Worm (Caenorhabditis elegans) whole organism, midembryonic: Measurements from ENCODE around the gene T16H12.9.

ENCODE experiments used
- T22C8.4 ChIP-seq: fragments of 200-800 bp; sonication (Bioruptor generic); IDR thresholded peaks from 2 replicates; pipeline ENCODE4 v1.3.6; 2022; ENCODE audit warnings: missing genetic modification characterization, missing compliant biosample characterization
- cog-1 ChIP-seq: sonication (generic microtip); optimal IDR thresholded peaks from 2 replicates; lab custom pipeline; 2016; ENCODE audit warnings: missing genetic modification characterization, missing compliant biosample characterization
- flt-1 ChIP-seq: fragments of 200-800 bp; sonication (Bioruptor generic); IDR thresholded peaks from 2 replicates; pipeline ENCODE4 v1.3.6; 2022; ENCODE audit warnings: missing genetic modification characterization, missing compliant biosample characterization
- klf-2 ChIP-seq: fragments of 200-800 bp; sonication (Bioruptor generic); conservative IDR thresholded peaks from 2 replicates; pipeline ENCODE4 v1.3.6; 2022; ENCODE audit warnings: missing genetic modification reagents, missing genetic modification characterization, missing compliant biosample characterization
- med-1 ChIP-seq: sonication (generic microtip); optimal IDR thresholded peaks from 2 replicates; lab custom pipeline; 2017; ENCODE audit warnings: missing genetic modification characterization, mild to moderate bottlenecking, missing compliant biosample characterization, antibody characterized with exemption, missing genetic modification reagents; ENCODE audit not compliant: insufficient read depth
- ref-1 ChIP-seq: fragments of 200-800 bp; sonication (Bioruptor generic); conservative IDR thresholded peaks from 2 replicates; pipeline ENCODE4 v1.3.6; 2022; ENCODE audit warnings: missing genetic modification reagents, missing genetic modification characterization, missing compliant biosample characterization
- tab-1 ChIP-seq: fragments of 200-800 bp; sonication (Bioruptor generic); IDR thresholded peaks from 2 replicates; pipeline ENCODE4 v1.3.6; 2022; ENCODE audit warnings: missing genetic modification characterization, missing compliant biosample characterization
- ztf-23 ChIP-seq: fragments of 200-800 bp; sonication (Bioruptor generic); IDR thresholded peaks from 2 replicates; pipeline ENCODE4 v1.3.6; 2022; ENCODE audit warnings: missing genetic modification reagents, missing genetic modification characterization, missing compliant biosample characterization
- ztf-29 ChIP-seq: fragments of 200-800 bp; sonication (Bioruptor generic); IDR thresholded peaks from 2 replicates; pipeline ENCODE4 v1.3.6; 2022; ENCODE audit warnings: missing genetic modification reagents, missing genetic modification characterization, missing compliant biosample characterization

T16H12.9 gene

ce11 chrIII:10136778-10137177 lies 27.7 kb downstream of the T16H12.9 start, which contains the start of gene ZK1128.7:
Gene ZK1128.7, plus strand, starts transcription at chrIII:10137006.
- TF ChIP-seq tab-1 (GFP tag; lab: Robert Waterston, UW), result no peak
- no peak for TF ChIP-seq med-1 (GFP tag; lab: Kevin White, UChicago)
- TF ChIP-seq ztf-23 (GFP tag; lab: Robert Waterston, UW), result no peak

DNA sequence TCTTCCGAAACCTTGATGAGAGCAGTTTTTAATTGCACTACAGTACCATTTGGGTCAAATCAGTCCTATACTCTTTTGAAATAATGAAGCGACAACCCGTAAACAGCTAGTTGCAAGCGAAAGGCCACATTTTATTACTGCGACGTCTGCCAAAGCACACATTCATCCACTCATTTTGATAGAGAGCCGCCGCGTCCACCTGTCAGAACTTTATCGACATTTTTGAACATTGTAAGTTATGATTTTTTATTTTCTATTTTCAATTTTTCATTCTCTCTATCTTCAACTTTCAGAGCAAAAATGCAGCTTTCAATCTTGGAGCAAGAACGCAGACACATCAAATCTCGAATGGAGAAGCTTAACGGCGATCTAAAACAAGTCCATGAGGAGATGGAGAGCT lies 31.6 kb downstream of the T16H12.9 start, which contains the start of gene K08E5.6:
Gene K08E5.6 (plus strand): TSS at position 301 of the 400 bp plus-strand sequence.
- TF ChIP-seq flt-1 (GFP tag; lab: Robert Waterston, UW) (no peak), T22C8.4 (GFP tag; lab: Robert Waterston, UW) (no peak)

- no peak for TF ChIP-seq ztf-23 (GFP tag; lab: Robert Waterston, UW)
- TF ChIP-seq klf-2 (GFP tag; lab: Robert Waterston, UW), result no peak
- no peak for TF ChIP-seq flt-1 (GFP tag; lab: Robert Waterston, UW)
- TF ChIP-seq cog-1 (tag; lab: Kevin White, UChicago), result no peak
- TF ChIP-seq med-1 (GFP tag; lab: Kevin White, UChicago), result no peak
- no peak for TF ChIP-seq ref-1 (GFP tag; lab: Robert Waterston, UW)
- no peak for TF ChIP-seq ztf-29
These were observed 37.6 kb downstream of the T16H12.9 start, which contains the start of gene K08E5.1 for ce11 chrIII:10146701-10147100. Gene K08E5.1, minus strand, starts transcription at chrIII:10146801.

DNA sequence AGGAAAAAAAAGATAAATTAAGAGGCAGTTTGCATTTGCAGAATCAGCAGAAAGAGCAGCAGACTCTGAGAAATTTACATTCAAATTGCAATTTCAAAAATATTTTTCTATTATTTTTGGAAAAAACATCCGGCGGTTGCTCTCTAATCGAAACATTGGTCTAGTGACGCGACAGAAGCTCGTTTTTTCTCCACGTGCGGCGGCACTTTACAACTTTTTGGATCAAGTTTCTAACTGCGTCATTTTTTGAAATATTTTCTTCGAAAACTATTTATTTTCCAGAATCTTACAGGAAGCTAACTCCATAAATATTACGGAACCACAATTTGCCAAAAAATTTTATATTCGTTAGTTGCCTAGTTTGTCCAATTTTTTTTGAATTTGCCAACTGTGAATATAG lies 40.8 kb downstream of the T16H12.9 start:
- TF ChIP-seq ref-1 (GFP tag; lab: Robert Waterston, UW) (no peak), klf-2 (GFP tag; lab: Robert Waterston, UW) (no peak), flt-1 (GFP tag; lab: Robert Waterston, UW) (no peak), T22C8.4 (GFP tag; lab: Robert Waterston, UW) (no peak), cog-1 (tag; lab: Kevin White, UChicago) (no peak), tab-1 (GFP tag; lab: Robert Waterston, UW) (no peak), ztf-23 (GFP tag; lab: Robert Waterston, UW) (no peak), med-1 (GFP tag; lab: Kevin White, UChicago) (no peak), ztf-29 (no peak)

DNA sequence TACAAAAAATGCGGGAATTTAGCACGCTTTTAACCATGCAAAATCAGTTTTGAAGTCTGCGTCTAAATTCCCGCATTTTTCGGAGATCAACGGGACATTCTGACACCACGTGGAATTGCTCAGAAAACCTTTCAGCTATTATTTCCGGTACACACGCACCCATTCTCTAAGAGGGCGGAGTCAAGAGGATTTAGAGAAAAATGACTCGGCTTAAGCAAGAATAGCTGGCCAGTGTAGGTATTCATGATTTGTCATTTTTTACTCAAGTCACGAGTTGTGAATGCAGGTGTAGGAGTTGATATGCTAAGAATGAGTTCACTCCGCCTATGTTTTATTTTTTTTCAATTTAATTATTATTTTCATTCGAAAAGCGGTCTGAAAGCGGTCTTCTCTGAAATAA lies 41.6 kb downstream of the T16H12.9 start:
- TF ChIP-seq tab-1 (GFP tag; lab: Robert Waterston, UW) (no peak), cog-1 (tag; lab: Kevin White, UChicago) (no peak), flt-1 (GFP tag; lab: Robert Waterston, UW) (no peak), klf-2 (GFP tag; lab: Robert Waterston, UW) (no peak), ref-1 (GFP tag; lab: Robert Waterston, UW) (no peak)

ce11 chrIII:10151719-10152118 lies 42.6 kb downstream of the T16H12.9 start:
- TF ChIP-seq T22C8.4 (GFP tag; lab: Robert Waterston, UW) (no peak), flt-1 (GFP tag; lab: Robert Waterston, UW) (no peak), ztf-23 (GFP tag; lab: Robert Waterston, UW) (0 out of 2 replicates have a peak, but pooled peaks have one; percentile 47), cog-1 (tag; lab: Kevin White, UChicago) (no peak), med-1 (GFP tag; lab: Kevin White, UChicago) (no peak), tab-1 (GFP tag; lab: Robert Waterston, UW) (no peak), klf-2 (GFP tag; lab: Robert Waterston, UW) (no peak)

DNA sequence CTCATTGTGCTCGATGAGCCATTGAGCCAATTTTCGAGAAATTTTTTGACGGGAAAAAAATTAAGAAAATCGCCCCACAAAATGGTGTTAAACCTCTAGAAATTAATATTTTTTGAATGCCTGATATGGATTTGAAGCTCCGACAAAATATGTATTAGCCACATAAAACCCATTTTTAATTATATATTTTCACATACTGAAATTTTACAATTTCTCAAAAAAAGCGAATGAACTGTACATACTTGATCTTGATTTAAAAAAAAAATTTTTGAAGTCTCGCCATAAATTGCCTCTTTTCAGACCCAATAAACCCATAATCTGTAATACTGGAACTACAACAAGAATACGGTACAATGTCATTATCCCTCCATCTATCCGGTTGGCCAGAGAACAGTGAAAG lies 43.4 kb downstream of the T16H12.9 start, which contains the start of gene nac-3:
Gene nac-3 (plus strand): TSS at position 301 of the 400 bp plus-strand sequence.
- TF ChIP-seq ztf-23 (GFP tag; lab: Robert Waterston, UW) (no peak), flt-1 (GFP tag; lab: Robert Waterston, UW) (no peak), med-1 (GFP tag; lab: Kevin White, UChicago) (no peak), ztf-29 (no peak), tab-1 (GFP tag; lab: Robert Waterston, UW) (no peak), klf-2 (GFP tag; lab: Robert Waterston, UW) (no peak), ref-1 (GFP tag; lab: Robert Waterston, UW) (no peak), T22C8.4 (GFP tag; lab: Robert Waterston, UW) (no peak), cog-1 (tag; lab: Kevin White, UChicago) (no peak)

DNA sequence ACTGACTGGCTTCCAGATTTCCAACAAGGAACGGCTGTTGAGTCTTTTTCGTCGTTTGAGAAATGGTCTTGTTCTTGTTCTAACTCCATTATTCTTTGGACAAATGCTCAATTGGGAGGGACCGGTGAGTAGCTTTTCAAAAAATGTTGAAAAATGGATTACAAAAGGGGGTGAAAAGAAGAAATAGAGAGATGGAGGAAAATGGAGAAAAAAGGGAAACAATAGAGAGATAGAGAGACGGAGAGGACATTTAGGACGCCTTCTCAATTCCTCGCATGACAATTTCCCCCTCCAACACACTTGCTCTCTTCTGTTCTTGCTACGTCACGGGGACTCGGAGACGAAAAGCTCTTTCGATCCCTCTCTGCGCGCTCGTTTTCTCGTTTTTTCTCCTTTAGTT lies 43.9 kb downstream of the T16H12.9 start:
- TF ChIP-seq flt-1 (GFP tag; lab: Robert Waterston, UW), result no peak
- TF ChIP-seq klf-2 (GFP tag; lab: Robert Waterston, UW), result no peak
- no peak for TF ChIP-seq T22C8.4 (GFP tag; lab: Robert Waterston, UW)
- no peak for TF ChIP-seq tab-1 (GFP tag; lab: Robert Waterston, UW)
- no peak for TF ChIP-seq med-1 (GFP tag; lab: Kevin White, UChicago)
- no peak for TF ChIP-seq cog-1 (tag; lab: Kevin White, UChicago)
- no peak for TF ChIP-seq ref-1 (GFP tag; lab: Robert Waterston, UW)
- TF ChIP-seq ztf-29, result no peak
- no peak for TF ChIP-seq ztf-23 (GFP tag; lab: Robert Waterston, UW)

DNA sequence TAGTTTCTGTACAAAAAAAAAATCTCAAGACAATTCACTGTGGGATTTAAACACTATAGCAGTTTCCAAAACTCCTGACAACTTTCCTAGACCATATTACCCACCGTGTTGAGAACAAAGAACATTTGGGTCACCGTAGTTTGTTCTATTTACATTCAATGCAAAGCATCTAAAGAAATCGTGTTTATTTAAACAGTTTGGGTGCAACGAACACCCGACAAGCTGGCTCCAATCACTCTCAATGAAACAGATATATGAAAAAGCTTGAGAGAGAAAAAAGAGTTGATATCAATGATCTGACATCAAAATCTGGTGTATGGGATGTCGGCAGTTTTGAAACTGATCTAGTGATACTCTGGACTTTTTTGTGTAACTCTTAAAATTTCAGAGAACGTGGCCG lies 45.9 kb downstream of the T16H12.9 start:
- TF ChIP-seq T22C8.4 (GFP tag; lab: Robert Waterston, UW), result no peak
- no peak for TF ChIP-seq ztf-29
- TF ChIP-seq klf-2 (GFP tag; lab: Robert Waterston, UW), result no peak
- TF ChIP-seq flt-1 (GFP tag; lab: Robert Waterston, UW), result no peak
- TF ChIP-seq med-1 (GFP tag; lab: Kevin White, UChicago), result no peak
- TF ChIP-seq tab-1 (GFP tag; lab: Robert Waterston, UW), result no peak
- TF ChIP-seq ztf-23 (GFP tag; lab: Robert Waterston, UW), result no peak
- no peak for TF ChIP-seq ref-1 (GFP tag; lab: Robert Waterston, UW)
- no peak for TF ChIP-seq cog-1 (tag; lab: Kevin White, UChicago)

ce11 chrIII:10156269-10156668 lies 47.2 kb downstream of the T16H12.9 start:
- TF ChIP-seq ztf-23 (GFP tag; lab: Robert Waterston, UW), result no peak
- TF ChIP-seq cog-1 (tag; lab: Kevin White, UChicago), result no peak
- no peak for TF ChIP-seq flt-1 (GFP tag; lab: Robert Waterston, UW)
- no peak for TF ChIP-seq T22C8.4 (GFP tag; lab: Robert Waterston, UW)
- TF ChIP-seq tab-1 (GFP tag; lab: Robert Waterston, UW), result no peak
- no peak for TF ChIP-seq med-1 (GFP tag; lab: Kevin White, UChicago)
- TF ChIP-seq ztf-29, result no peak
- no peak for TF ChIP-seq ref-1 (GFP tag; lab: Robert Waterston, UW)
